Fruit fly (Drosophila melanogaster) whole organism, embryonic: ENCODE results near the gene pod1.

Experiments used
- Atf6 ChIP-seq: fragments of 200-800 bp; sonication (Bioruptor generic); IDR thresholded peaks from 2 replicates; pipeline ENCODE4 v1.3.6; 2022; ENCODE audit warnings: missing biosample characterization, missing genetic modification characterization
- Awh ChIP-seq: fragments of 200-800 bp; sonication (Bioruptor generic); IDR thresholded peaks from 2 replicates; pipeline ENCODE4, ENCODE4 v1.3.6; 2022; ENCODE audit warnings: missing biosample characterization, missing genetic modification characterization
- CG12155 ChIP-seq: fragments of 200-800 bp; sonication (Bioruptor generic); optimal IDR thresholded peaks from 3 replicates; lab custom pipeline; 2016; ENCODE audit warnings: missing biosample characterization, missing genetic modification characterization
- CG14014 ChIP-seq: fragments of 200-800 bp; sonication (Bioruptor generic); IDR thresholded peaks from 2 replicates; pipeline ENCODE4 v1.3.6; 2022; ENCODE audit warnings: missing biosample characterization, missing genetic modification characterization
- CG14965 ChIP-seq: fragments of 200-800 bp; sonication (Bioruptor generic); optimal IDR thresholded peaks from 2 replicates; lab custom pipeline; 2016; ENCODE audit warnings: missing biosample characterization, missing genetic modification characterization, borderline replicate concordance
- CG15479 ChIP-seq: fragments of 200-800 bp; sonication (Bioruptor generic); optimal IDR thresholded peaks from 3 replicates; lab custom pipeline; 2019; ENCODE audit warnings: missing biosample characterization, mild to moderate bottlenecking, missing genetic modification characterization, moderate library complexity
- CG1602 ChIP-seq: fragments of 200-800 bp; sonication (Bioruptor generic); optimal IDR thresholded peaks from 3 replicates; lab custom pipeline; 2016; ENCODE audit warnings: missing biosample characterization, missing genetic modification characterization
- CG1647 ChIP-seq: fragments of 200-800 bp; sonication (Bioruptor generic); optimal IDR thresholded peaks from 3 replicates; lab custom pipeline; 2016; ENCODE audit warnings: missing biosample characterization, missing genetic modification characterization
- CG16779 ChIP-seq: fragments of 200-800 bp; sonication (Bioruptor generic); IDR thresholded peaks from 2 replicates; pipeline ENCODE4 v1.3.6; 2022; ENCODE audit warnings: missing biosample characterization, missing genetic modification characterization
- CG1792 ChIP-seq: fragments of 200-800 bp; sonication (Bioruptor generic); optimal IDR thresholded peaks from 2 replicates; lab custom pipeline; 2016; ENCODE audit warnings: missing biosample characterization, missing genetic modification characterization
- CG2116 ChIP-seq: fragments of 200-800 bp; sonication (Bioruptor generic); optimal IDR thresholded peaks from 3 replicates; lab custom pipeline; 2018; ENCODE audit warnings: missing biosample characterization, mild to moderate bottlenecking, missing genetic modification characterization
- CG30020 ChIP-seq: fragments of 200-800 bp; optimal IDR thresholded peaks from 2 replicates; lab custom pipeline; 2019; ENCODE audit warnings: missing biosample characterization, mild to moderate bottlenecking, missing genetic modification characterization, moderate library complexity
- CG3995 ChIP-seq: fragments of 200-800 bp; sonication (Bioruptor generic); optimal IDR thresholded peaks from 3 replicates; lab custom pipeline; 2016; ENCODE audit warnings: missing biosample characterization, missing genetic modification characterization
- CG4730 ChIP-seq: fragments of 200-800 bp; sonication (Bioruptor generic); IDR thresholded peaks from 2 replicates; pipeline ENCODE4 v1.3.6; 2022; ENCODE audit warnings: missing biosample characterization, missing genetic modification characterization
- CG4820 ChIP-seq: fragments of 200-800 bp; sonication (Bioruptor generic); optimal IDR thresholded peaks from 3 replicates; lab custom pipeline; 2016; ENCODE audit warnings: missing biosample characterization, missing genetic modification characterization
- CG6654 ChIP-seq: fragments of 200-800 bp; sonication (Bioruptor generic); optimal IDR thresholded peaks from 2 replicates; lab custom pipeline; 2017; ENCODE audit warnings: missing biosample characterization, mild to moderate bottlenecking, missing genetic modification characterization
- CG7963 ChIP-seq: fragments of 200-800 bp; sonication (Bioruptor generic); IDR thresholded peaks from 3 replicates; pipeline ENCODE4 v1.3.6; 2022; ENCODE audit warnings: missing biosample characterization, missing genetic modification characterization; ENCODE audit not compliant: partially characterized antibody
- CG8359 ChIP-seq: fragments of 200-800 bp; sonication (Bioruptor generic); optimal IDR thresholded peaks from 2 replicates; lab custom pipeline; 2017; ENCODE audit warnings: missing biosample characterization, mild to moderate bottlenecking, missing genetic modification characterization, borderline replicate concordance
- CG8388 ChIP-seq: fragments of 200-800 bp; sonication (Bioruptor generic); optimal IDR thresholded peaks from 2 replicates; lab custom pipeline; 2019; ENCODE audit warnings: missing biosample characterization, mild to moderate bottlenecking, missing genetic modification characterization, moderate library complexity
- CG9437 ChIP-seq: fragments of 200-800 bp; sonication (Bioruptor generic); optimal IDR thresholded peaks from 2 replicates; lab custom pipeline; 2018; ENCODE audit warnings: missing biosample characterization, mild to moderate bottlenecking, missing genetic modification characterization
- CG9797 ChIP-seq: fragments of 200-800 bp; sonication (Bioruptor generic); optimal IDR thresholded peaks from 3 replicates; lab custom pipeline; 2018; ENCODE audit warnings: missing biosample characterization, mild to moderate bottlenecking, missing genetic modification characterization
- Ets65A ChIP-seq: fragments of 200-800 bp; sonication (Bioruptor generic); peaks from one replicate; lab custom pipeline; 2016; ENCODE audit warnings: missing biosample characterization, missing genetic modification characterization
- Ets97D ChIP-seq: fragments of 200-800 bp; sonication (Bioruptor generic); optimal IDR thresholded peaks from 3 replicates; lab custom pipeline; 2016; ENCODE audit warnings: missing biosample characterization, missing genetic modification characterization
- Fer1 ChIP-seq: fragments of 200-800 bp; sonication (Bioruptor generic); optimal IDR thresholded peaks from 2 replicates; lab custom pipeline; 2017; ENCODE audit warnings: missing biosample characterization, mild to moderate bottlenecking, missing genetic modification characterization
- HmgD ChIP-seq: fragments of 200-800 bp; sonication (Bioruptor generic); optimal IDR thresholded peaks from 3 replicates; lab custom pipeline; 2016; ENCODE audit warnings: missing biosample characterization, missing genetic modification characterization
- Jarid2 ChIP-seq: fragments of 200-800 bp; sonication (Bioruptor generic); optimal IDR thresholded peaks from 3 replicates; lab custom pipeline; 2017; ENCODE audit warnings: mild to moderate bottlenecking, missing biosample characterization, missing genetic modification reagents, missing genetic modification characterization
- NFAT ChIP-seq: fragments of 200-800 bp; sonication (Bioruptor generic); IDR thresholded peaks from 2 replicates; pipeline ENCODE4 v1.3.6; 2022; ENCODE audit warnings: missing biosample characterization, missing genetic modification characterization
- Oli ChIP-seq: fragments of 200-800 bp; sonication (Bioruptor generic); optimal IDR thresholded peaks from 2 replicates; lab custom pipeline; 2018; ENCODE audit warnings: missing biosample characterization, mild to moderate bottlenecking, missing genetic modification characterization, moderate library complexity
- Trl ChIP-seq, 3 experiments: fragments of >200 bp in 2 of 3; fragments of 200-800 bp in 1 of 3; sonication (Bioruptor generic) in 1 of 3; optimal IDR thresholded peaks; 2 replicates in 1 of 3; 3 replicates in 2 of 3; lab custom pipeline; 2016 to 2017; ENCODE audit warnings: missing biosample characterization in 1 of 3, missing genetic modification characterization in 1 of 3
- ac ChIP-seq: fragments of 200-800 bp; sonication (Bioruptor generic); optimal IDR thresholded peaks from 3 replicates; lab custom pipeline; 2017; ENCODE audit warnings: missing biosample characterization, mild to moderate bottlenecking, missing genetic modification characterization
- br ChIP-seq: fragments of >200 bp; optimal IDR thresholded peaks from 2 replicates; lab custom pipeline; 2017
- cato ChIP-seq: fragments of 200-800 bp; sonication (Bioruptor generic); optimal IDR thresholded peaks from 2 replicates; lab custom pipeline; 2016; ENCODE audit warnings: missing biosample characterization, missing genetic modification characterization, borderline replicate concordance
- crp ChIP-seq, 2 experiments: fragments of 200-800 bp; sonication (Bioruptor generic); optimal IDR thresholded peaks; 2 replicates in 1 of 2; 3 replicates in 1 of 2; lab custom pipeline; 2017; ENCODE audit warnings: missing biosample characterization in 2 of 2, missing genetic modification characterization in 2 of 2, mild to moderate bottlenecking in 1 of 2, moderate library complexity in 1 of 2
- da ChIP-seq: fragments of 200-800 bp; sonication (Bioruptor generic); optimal IDR thresholded peaks from 2 replicates; lab custom pipeline; 2016; ENCODE audit warnings: missing biosample characterization, missing genetic modification characterization
- dan ChIP-seq: fragments of 200-800 bp; sonication (Bioruptor generic); IDR thresholded peaks from 2 replicates; pipeline ENCODE4 v1.3.6; 2022; ENCODE audit warnings: missing biosample characterization, missing genetic modification characterization
- dpn ChIP-seq, 2 experiments: fragments of 200-800 bp; sonication (Bioruptor generic); optimal IDR thresholded peaks; 3 replicates each; lab custom pipeline; 2016; ENCODE audit warnings: missing biosample characterization in 2 of 2, missing genetic modification characterization in 2 of 2
- emc ChIP-seq: fragments of 200-800 bp; sonication (Bioruptor generic); optimal IDR thresholded peaks from 2 replicates; lab custom pipeline; 2016; ENCODE audit warnings: missing biosample characterization, missing genetic modification characterization
- hb ChIP-seq: fragments of 200-800 bp; sonication (Bioruptor generic); IDR thresholded peaks from 3 replicates; pipeline ENCODE4 v1.3.6; 2022; ENCODE audit warnings: missing biosample characterization, missing genetic modification characterization; ENCODE audit not compliant: partially characterized antibody
- hkb ChIP-seq, 2 experiments: fragments of 200-800 bp in 1 of 2; fragments of >200 bp in 1 of 2; sonication (Bioruptor generic) in 1 of 2; IDR thresholded peaks in 1 of 2; optimal IDR thresholded peaks in 1 of 2; 2 replicates each; pipeline versions ENCODE4 v1.3.6 to Lab custom; 2017 to 2022; ENCODE audit warnings: missing biosample characterization in 1 of 2, missing genetic modification characterization in 1 of 2
- lilli ChIP-seq: fragments of 200-800 bp; sonication (Bioruptor generic); optimal IDR thresholded peaks from 3 replicates; lab custom pipeline; 2016; ENCODE audit warnings: missing biosample characterization, missing genetic modification characterization
- luna ChIP-seq: fragments of 200-800 bp; sonication (Bioruptor generic); optimal IDR thresholded peaks from 2 replicates; lab custom pipeline; 2016; ENCODE audit warnings: missing biosample characterization, missing genetic modification characterization
- oc ChIP-seq: fragments of 200-800 bp; sonication (Bioruptor generic); optimal IDR thresholded peaks from 2 replicates; lab custom pipeline; 2018; ENCODE audit warnings: missing biosample characterization, mild to moderate bottlenecking, missing genetic modification characterization, moderate library complexity
- pzg ChIP-seq: fragments of 200-800 bp; sonication (Bioruptor generic); optimal IDR thresholded peaks from 3 replicates; lab custom pipeline; 2018; ENCODE audit warnings: missing biosample characterization, mild to moderate bottlenecking, missing genetic modification characterization, moderate library complexity
- stc ChIP-seq: fragments of 200-800 bp; sonication (Bioruptor generic); IDR thresholded peaks from 2 replicates; pipeline ENCODE4 v1.3.6; 2022; ENCODE audit warnings: missing biosample characterization, missing genetic modification characterization
- stwl ChIP-seq: fragments of 200-800 bp; sonication (Bioruptor generic); optimal IDR thresholded peaks from 3 replicates; lab custom pipeline; 2018; ENCODE audit warnings: missing biosample characterization, mild to moderate bottlenecking, missing genetic modification characterization, moderate library complexity
- tup ChIP-seq: fragments of 200-800 bp; sonication (Bioruptor generic); optimal IDR thresholded peaks from 2 replicates; lab custom pipeline; 2016; ENCODE audit warnings: missing biosample characterization, mild to moderate bottlenecking, missing genetic modification characterization, moderate library complexity
- tx ChIP-seq: fragments of 200-800 bp; sonication (Bioruptor generic); optimal IDR thresholded peaks from 2 replicates; lab custom pipeline; 2016; ENCODE audit warnings: missing biosample characterization, missing genetic modification characterization
- zf30C ChIP-seq: fragments of 200-800 bp; sonication (Bioruptor generic); optimal IDR thresholded peaks from 3 replicates; lab custom pipeline; 2018; ENCODE audit warnings: missing biosample characterization, mild to moderate bottlenecking, missing genetic modification characterization
- zfh2 ChIP-seq: fragments of 200-800 bp; sonication (Bioruptor generic); optimal IDR thresholded peaks from 2 replicates; lab custom pipeline; 2016; ENCODE audit warnings: missing biosample characterization, missing genetic modification characterization

The pod1 gene

DNA sequence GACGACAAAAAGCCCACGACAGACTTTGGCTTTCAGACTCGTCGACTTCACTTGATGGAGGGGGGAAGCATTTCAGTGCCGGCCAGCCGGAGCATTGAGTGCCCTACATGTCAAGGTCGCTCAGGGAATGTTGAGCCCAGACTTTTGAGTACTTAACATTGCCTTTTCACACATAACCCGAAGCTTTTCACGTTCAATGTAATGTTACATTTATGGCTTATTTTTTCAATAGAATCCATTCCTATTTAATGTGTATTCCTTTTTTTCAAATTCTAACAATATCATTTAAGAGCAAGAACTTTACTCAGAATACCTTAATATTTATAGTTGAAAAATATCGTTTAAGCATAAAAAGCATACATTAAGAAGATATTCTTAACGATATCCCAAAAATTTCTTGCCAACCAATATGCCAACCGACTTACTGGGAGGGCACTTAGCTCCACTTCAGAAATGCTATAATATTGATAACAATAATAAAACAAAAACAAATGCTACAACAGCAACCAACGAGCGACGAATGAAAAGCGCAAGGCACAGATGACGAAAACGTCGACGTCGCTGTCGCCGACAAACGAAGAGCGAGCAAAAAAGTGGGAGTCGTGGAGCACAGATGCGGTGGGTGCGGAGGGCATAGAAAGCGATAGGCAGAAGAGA lies 56.4 kb downstream of the pod1 start (continued):
- TF ChIP-seq CG1602 (GFP tag; lab: Kevin White, UChicago) (no peak), CG16779 (GFP tag; lab: Robert Waterston, UW) (no peak), Trl (optimal IDR thresholded peaks at IDR 0.05; lab: Kevin White, UChicago) (no peak), Trl (GFP tag; optimal IDR thresholded peaks at IDR 0.05; lab: Kevin White, UChicago) (peak; percentile 78), CG1792 (GFP tag; lab: Kevin White, UChicago) (peak; percentile 76), dpn (GFP tag; optimal IDR thresholded peaks at IDR 0.05; lab: Kevin White, UChicago) (peak; percentile 23 to 87), crp (GFP tag; optimal IDR thresholded peaks at IDR 0.05; lab: Kevin White, UChicago) (no peak), Ets97D (GFP tag; lab: Kevin White, UChicago) (no peak), tx (GFP tag; lab: Kevin White, UChicago) (no peak), Ets65A (peak; percentile 98), lilli (GFP tag; lab: Kevin White, UChicago) (peak; percentile 90), CG6654 (GFP tag; lab: Kevin White, UChicago) (peak; percentile 70), CG2116 (GFP tag; lab: Kevin White, UChicago) (no peak), hb (GFP tag; lab: Robert Waterston, UW) (no peak), Awh (GFP tag; lab: Robert Waterston, UW) (peak; percentile 73), hkb (optimal IDR thresholded peaks at IDR 0.05; lab: Kevin White, UChicago) (no peak), hkb (GFP tag; IDR thresholded peaks at IDR 0.05; lab: Robert Waterston, UW) (peak; percentile 65; the same call in 1 of the 2 replicates), tup (GFP tag; lab: Kevin White, UChicago) (peak; percentile 46), stwl (tag; lab: Kevin White, UChicago) (no peak), CG8388 (GFP tag; lab: Kevin White, UChicago) (peak; percentile 77), da (GFP tag; lab: Kevin White, UChicago) (no peak), dan (no peak), CG14965 (no peak), CG4820 (GFP tag; lab: Kevin White, UChicago) (peak; percentile 78), CG7963 (no peak), cato (GFP tag; lab: Kevin White, UChicago) (peak; percentile 62), pzg (GFP tag; lab: Kevin White, UChicago) (no peak), Atf6 (GFP tag; lab: Robert Waterston, UW) (peak; percentile 10; the same call in 1 of the 2 replicates), CG3995 (GFP tag; lab: Kevin White, UChicago) (peak; percentile 59), CG15479 (GFP tag; lab: Kevin White, UChicago) (no peak), zfh2 (GFP tag; lab: Kevin White, UChicago) (no peak), luna (no peak), CG8359 (peak; percentile 59), NFAT (GFP tag; lab: Robert Waterston, UW) (peak; percentile 64; the same call in 1 of the 2 replicates), CG14014 (GFP tag; lab: Robert Waterston, UW) (peak; percentile 60; the same call in 1 of the 2 replicates), CG30020 (tag; lab: Kevin White, UChicago) (peak; percentile 56), Fer1 (peak; percentile 82), CG1647 (GFP tag; lab: Kevin White, UChicago) (peak; percentile 69), oc (tag; lab: Kevin White, UChicago) (no peak), Oli (peak; percentile 74), CG4730 (GFP tag; lab: Robert Waterston, UW) (peak; percentile 62), zf30C (GFP tag; lab: Kevin White, UChicago) (no peak), CG12155 (GFP tag; lab: Kevin White, UChicago) (peak; percentile 79), br (lab: Kevin White, UChicago) (no peak), HmgD (GFP tag; lab: Kevin White, UChicago) (no peak), emc (GFP tag; lab: Kevin White, UChicago) (peak; percentile 71), ac (no peak), CG9797 (GFP tag; lab: Kevin White, UChicago) (no peak), CG9437 (GFP tag; lab: Kevin White, UChicago) (peak; percentile 39), stc (GFP tag; lab: Robert Waterston, UW) (peak; percentile 75), Jarid2 (GFP tag; lab: Kevin White, UChicago) (peak; percentile 53)
